Fruit fly (Drosophila melanogaster): ENCODE results near the gene CG32507.

CG32507 gene

dm6 chrX:20781120-20781519, at the start of gene CG32507:
CG32507 (minus strand) TSS chrX:20781220.
- TF ChIP-seq CG17801 (GFP tag; optimal IDR thresholded peaks at IDR 0.05; ENCODE audit: partially characterized antibody), result no peak

dm6 chrX:20826147-20826546, 45.1 kb upstream of the CG32507 start:
- TF ChIP-seq CG17801 (GFP tag; optimal IDR thresholded peaks at IDR 0.05; ENCODE audit: partially characterized antibody), result no peak

- TF ChIP-seq CG17801 (GFP tag; optimal IDR thresholded peaks at IDR 0.05; ENCODE audit: partially characterized antibody), result no peak
Measured at dm6 chrX:20821846-20822245, 40.8 kb upstream of the CG32507 start, which contains the start of gene CG15450. CG15450 (plus strand) TSS chrX:20822146.

- TF ChIP-seq CG17801 (GFP tag; optimal IDR thresholded peaks at IDR 0.05; ENCODE audit: partially characterized antibody), result no peak
Measured at dm6 chrX:20797488-20797887, 16.5 kb upstream of the CG32507 start.

dm6 chrX:20776281-20776680, 4.7 kb downstream of the CG32507 start:
- no peak for TF ChIP-seq CG17801 (GFP tag; optimal IDR thresholded peaks at IDR 0.05; ENCODE audit: partially characterized antibody)

- TF ChIP-seq CG17801 (GFP tag; optimal IDR thresholded peaks at IDR 0.05; ENCODE audit: partially characterized antibody), result no peak
Measured at dm6 chrX:20760444-20760843, 20.6 kb downstream of the CG32507 start.

- TF ChIP-seq CG17801 (GFP tag; optimal IDR thresholded peaks at IDR 0.05; ENCODE audit: partially characterized antibody), result no peak
Measured at dm6 chrX:20756938-20757337, 24.1 kb downstream of the CG32507 start.

- no peak for TF ChIP-seq CG17801 (GFP tag; optimal IDR thresholded peaks at IDR 0.05; ENCODE audit: partially characterized antibody)
Measured at dm6 chrX:20756447-20756846, 24.6 kb downstream of the CG32507 start.

- TF ChIP-seq CG17801 (GFP tag; optimal IDR thresholded peaks at IDR 0.05; ENCODE audit: partially characterized antibody), result no peak
Measured at dm6 chrX:20753124-20753523, 27.9 kb downstream of the CG32507 start.

- no peak for TF ChIP-seq CG17801 (GFP tag; optimal IDR thresholded peaks at IDR 0.05; ENCODE audit: partially characterized antibody)
Measured at dm6 chrX:20745865-20746264, 35.2 kb downstream of the CG32507 start, which contains the start of gene CG15452. CG15452 (minus strand) TSS chrX:20745965.

- TF ChIP-seq CG17801 (GFP tag; optimal IDR thresholded peaks at IDR 0.05; ENCODE audit: partially characterized antibody), result no peak
Measured at dm6 chrX:20739581-20739980, 41.4 kb downstream of the CG32507 start.

- no peak for TF ChIP-seq CG17801 (GFP tag; optimal IDR thresholded peaks at IDR 0.05; ENCODE audit: partially characterized antibody)
Measured at dm6 chrX:20735910-20736483, 45.0 kb downstream of the CG32507 start, which contains the start of gene CG1324. CG1324 (minus strand) TSS chrX:20735960.

- TF ChIP-seq CG17801 (GFP tag; optimal IDR thresholded peaks at IDR 0.05; ENCODE audit: partially characterized antibody), result no peak
Measured at dm6 chrX:20731492-20731891, 49.5 kb downstream of the CG32507 start.

Data from ovary, adult (tissue).